Fruit fly (Drosophila melanogaster) whole organism, embryonic: Measurements from ENCODE around the gene und.

Experiments
- Asciz ChIP-seq: fragments of 200-800 bp; sonication (Bioruptor generic); optimal IDR thresholded peaks from 2 replicates; lab custom pipeline; 2017; ENCODE audit warnings: missing biosample characterization, mild to moderate bottlenecking, missing genetic modification characterization, missing genetic modification reagents
- Bgb ChIP-seq: fragments of 200-800 bp; sonication (Bioruptor generic); IDR thresholded peaks from 2 replicates; pipeline ENCODE4 v1.3.6; 2022; ENCODE audit warnings: missing biosample characterization, missing genetic modification characterization; ENCODE audit not compliant: partially characterized antibody
- CG1233 ChIP-seq: fragments of 200-800 bp; sonication (Bioruptor generic); optimal IDR thresholded peaks from 4 replicates; lab custom pipeline; 2018; ENCODE audit warnings: missing biosample characterization, mild to moderate bottlenecking, missing genetic modification characterization
- CG12391 ChIP-seq: fragments of 200-800 bp; sonication (Bioruptor generic); optimal IDR thresholded peaks from 3 replicates; lab custom pipeline; 2018; ENCODE audit warnings: missing biosample characterization, mild to moderate bottlenecking, missing genetic modification characterization, moderate library complexity
- CG15601 ChIP-seq: fragments of 200-800 bp; sonication (Bioruptor generic); optimal IDR thresholded peaks from 3 replicates; lab custom pipeline; 2019; ENCODE audit warnings: missing biosample characterization, mild to moderate bottlenecking, missing genetic modification characterization, moderate library complexity
- CG16813 ChIP-seq: fragments of 200-800 bp; sonication (Bioruptor generic); IDR thresholded peaks from 3 replicates; pipeline ENCODE4 v1.3.6; 2022; ENCODE audit warnings: missing biosample characterization, missing genetic modification characterization; ENCODE audit not compliant: partially characterized antibody
- CG18476 ChIP-seq: fragments of 200-800 bp; sonication (Bioruptor generic); optimal IDR thresholded peaks from 2 replicates; lab custom pipeline; 2016; ENCODE audit warnings: missing biosample characterization, mild to moderate bottlenecking, missing genetic modification characterization
- CG2678 ChIP-seq: fragments of 200-800 bp; sonication (Bioruptor generic); optimal IDR thresholded peaks from 3 replicates; lab custom pipeline; 2019; ENCODE audit warnings: missing biosample characterization, mild to moderate bottlenecking, missing genetic modification characterization, moderate library complexity
- CG3065 ChIP-seq: fragments of 200-800 bp; sonication (Bioruptor generic); optimal IDR thresholded peaks from 2 replicates; lab custom pipeline; 2016; ENCODE audit warnings: missing biosample characterization, missing genetic modification characterization
- CG34376 ChIP-seq: fragments of 200-800 bp; sonication (Bioruptor generic); optimal IDR thresholded peaks from 2 replicates; lab custom pipeline; 2018; ENCODE audit warnings: missing biosample characterization, mild to moderate bottlenecking, missing genetic modification characterization
- CG4820 ChIP-seq: fragments of 200-800 bp; sonication (Bioruptor generic); optimal IDR thresholded peaks from 3 replicates; lab custom pipeline; 2016; ENCODE audit warnings: missing biosample characterization, missing genetic modification characterization
- CG6813 ChIP-seq: fragments of 200-800 bp; sonication (Bioruptor generic); optimal IDR thresholded peaks from 2 replicates; lab custom pipeline; 2017; ENCODE audit warnings: missing biosample characterization, missing genetic modification characterization, mild to moderate bottlenecking, moderate library complexity, missing genetic modification reagents
- CTCF ChIP-seq: fragments of 200-800 bp; sonication (Bioruptor generic); optimal IDR thresholded peaks from 2 replicates; lab custom pipeline; 2017; ENCODE audit warnings: missing biosample characterization, mild to moderate bottlenecking, missing genetic modification characterization, moderate library complexity
- Dll ChIP-seq: fragments of 200-800 bp; sonication (Bioruptor generic); IDR thresholded peaks from 4 replicates; pipeline ENCODE4 v1.3.6; 2022; ENCODE audit warnings: missing biosample characterization, missing genetic modification characterization; ENCODE audit not compliant: partially characterized antibody
- Doc3 ChIP-seq: fragments of 200-800 bp; sonication (Bioruptor generic); IDR thresholded peaks from 3 replicates; pipeline ENCODE4 v1.3.6; 2022; ENCODE audit warnings: missing biosample characterization, missing genetic modification characterization; ENCODE audit not compliant: partially characterized antibody
- ERR ChIP-seq: fragments of 200-800 bp; sonication (Bioruptor generic); optimal IDR thresholded peaks from 2 replicates; lab custom pipeline; 2016; ENCODE audit warnings: missing biosample characterization, missing genetic modification characterization
- Ets97D ChIP-seq: fragments of 200-800 bp; sonication (Bioruptor generic); optimal IDR thresholded peaks from 3 replicates; lab custom pipeline; 2016; ENCODE audit warnings: missing biosample characterization, missing genetic modification characterization
- GATAe ChIP-seq: fragments of 200-800 bp; sonication (Bioruptor generic); conservative IDR thresholded peaks from 2 replicates; pipeline ENCODE4 v1.3.6; 2022; ENCODE audit warnings: missing biosample characterization, missing genetic modification characterization
- HLH3B ChIP-seq: fragments of 200-800 bp; sonication (Bioruptor generic); IDR thresholded peaks from 2 replicates; pipeline ENCODE4 v1.3.6; 2022; ENCODE audit warnings: missing biosample characterization, missing genetic modification characterization
- Hmr ChIP-seq: fragments of 200-800 bp; sonication (Bioruptor generic); optimal IDR thresholded peaks from 3 replicates; lab custom pipeline; 2017; ENCODE audit warnings: mild to moderate bottlenecking, missing biosample characterization, missing genetic modification reagents, missing genetic modification characterization
- Kr ChIP-seq: fragments of 200-800 bp; sonication (Bioruptor generic); optimal IDR thresholded peaks from 2 replicates; lab custom pipeline; 2017; ENCODE audit warnings: missing biosample characterization, mild to moderate bottlenecking, missing genetic modification characterization
- Med ChIP-seq: fragments of 200-800 bp; sonication (Bioruptor generic); peaks from one replicate; lab custom pipeline; 2016; ENCODE audit warnings: missing biosample characterization, missing genetic modification characterization, mild to moderate bottlenecking, inconsistent platforms, moderate library complexity
- Meics ChIP-seq: fragments of 200-800 bp; sonication (Bioruptor generic); optimal IDR thresholded peaks from 2 replicates; lab custom pipeline; 2017; ENCODE audit warnings: missing biosample characterization, mild to moderate bottlenecking, missing genetic modification characterization
- Poxn ChIP-seq: fragments of 200-800 bp; sonication (Bioruptor generic); IDR thresholded peaks from 2 replicates; pipeline ENCODE4 v1.3.6; 2022; ENCODE audit warnings: missing biosample characterization, missing genetic modification characterization
- Tbp ChIP-seq: fragments of >200 bp; optimal IDR thresholded peaks from 2 replicates; lab custom pipeline; 2018; ENCODE audit warnings: missing biosample characterization, missing genetic modification characterization
- Usf ChIP-seq: fragments of 200-800 bp; sonication (Bioruptor generic); optimal IDR thresholded peaks from 2 replicates; lab custom pipeline; 2017; ENCODE audit warnings: missing genotype, missing biosample characterization, missing genetic modification characterization
- ac ChIP-seq: fragments of 200-800 bp; sonication (Bioruptor generic); optimal IDR thresholded peaks from 3 replicates; lab custom pipeline; 2017; ENCODE audit warnings: missing biosample characterization, mild to moderate bottlenecking, missing genetic modification characterization
- ara ChIP-seq: fragments of 200-800 bp; sonication (Bioruptor generic); IDR thresholded peaks from 2 replicates; pipeline ENCODE4 v1.3.6; 2022; ENCODE audit warnings: missing biosample characterization, missing genetic modification characterization
- bsh ChIP-seq, 2 experiments: fragments of 200-800 bp; sonication (Bioruptor generic); optimal IDR thresholded peaks; 2 replicates each; lab custom pipeline; 2017 to 2018; ENCODE audit warnings: mild to moderate bottlenecking in 2 of 2, missing biosample characterization in 2 of 2, missing genetic modification characterization in 2 of 2, moderate library complexity in 1 of 2
- cas ChIP-seq: fragments of 200-800 bp; sonication (Bioruptor generic); IDR thresholded peaks from 2 replicates; pipeline ENCODE4 v1.3.6; 2022; ENCODE audit warnings: missing biosample characterization, missing genetic modification characterization
- chinmo ChIP-seq: fragments of 200-800 bp; sonication (Bioruptor generic); IDR thresholded peaks from 4 replicates; pipeline ENCODE4 v1.3.6; 2022; ENCODE audit warnings: missing biosample characterization, missing genetic modification characterization; ENCODE audit not compliant: partially characterized antibody
- crc ChIP-seq: fragments of 200-800 bp; sonication (Bioruptor generic); optimal IDR thresholded peaks from 2 replicates; lab custom pipeline; 2016; ENCODE audit warnings: missing biosample characterization, missing genetic modification characterization
- ewg ChIP-seq: fragments of 200-800 bp; sonication (Bioruptor generic); optimal IDR thresholded peaks from 3 replicates; lab custom pipeline; 2017; ENCODE audit warnings: mild to moderate bottlenecking, missing biosample characterization, missing genetic modification reagents, missing genetic modification characterization
- exex ChIP-seq: fragments of 200-800 bp; sonication (Bioruptor generic); optimal IDR thresholded peaks from 4 replicates; lab custom pipeline; 2018; ENCODE audit warnings: missing biosample characterization, mild to moderate bottlenecking, missing genetic modification characterization, moderate library complexity
- gcm2 ChIP-seq: fragments of 200-800 bp; sonication (Bioruptor generic); optimal IDR thresholded peaks from 2 replicates; lab custom pipeline; 2016; ENCODE audit warnings: missing biosample characterization, missing genetic modification characterization
- gro ChIP-seq: fragments of 200-800 bp; sonication (Bioruptor generic); optimal IDR thresholded peaks from 2 replicates; lab custom pipeline; 2016; ENCODE audit warnings: missing biosample characterization, missing genetic modification characterization
- gsb-n ChIP-seq: fragments of 200-800 bp; sonication (Bioruptor generic); optimal IDR thresholded peaks from 3 replicates; lab custom pipeline; 2018; ENCODE audit warnings: missing biosample characterization, mild to moderate bottlenecking, missing genetic modification characterization
- lab ChIP-seq: fragments of 200-800 bp; sonication (Bioruptor generic); optimal IDR thresholded peaks from 3 replicates; lab custom pipeline; 2017; ENCODE audit warnings: missing biosample characterization, missing genetic modification characterization, mild to moderate bottlenecking, moderate library complexity, missing genetic modification reagents
- lilli ChIP-seq: fragments of 200-800 bp; sonication (Bioruptor generic); optimal IDR thresholded peaks from 3 replicates; lab custom pipeline; 2016; ENCODE audit warnings: missing biosample characterization, missing genetic modification characterization
- nerfin-1 ChIP-seq: fragments of 200-800 bp; sonication (Bioruptor generic); optimal IDR thresholded peaks from 3 replicates; lab custom pipeline; 2019; ENCODE audit warnings: missing biosample characterization, mild to moderate bottlenecking, missing genetic modification characterization, moderate library complexity
- nerfin-2 ChIP-seq: fragments of 200-800 bp; sonication (Bioruptor generic); IDR thresholded peaks from 2 replicates; pipeline ENCODE4 v1.3.6; 2022; ENCODE audit warnings: missing biosample characterization, missing genetic modification characterization; ENCODE audit not compliant: partially characterized antibody
- slbo ChIP-seq: fragments of 200-800 bp; sonication (Bioruptor generic); IDR thresholded peaks from 2 replicates; pipeline ENCODE4 v1.3.6; 2022; ENCODE audit warnings: missing biosample characterization, missing genetic modification characterization
- slp2 ChIP-seq: fragments of 200-800 bp; sonication (Bioruptor generic); optimal IDR thresholded peaks from 2 replicates; lab custom pipeline; 2016; ENCODE audit warnings: missing biosample characterization, missing genetic modification characterization
- sob ChIP-seq: fragments of 200-800 bp; sonication (Bioruptor generic); IDR thresholded peaks from 2 replicates; pipeline ENCODE4 v1.3.6; 2022; ENCODE audit warnings: missing biosample characterization, missing genetic modification characterization
- tin ChIP-seq: fragments of 200-800 bp; sonication (Bioruptor generic); optimal IDR thresholded peaks from 3 replicates; lab custom pipeline; 2016; ENCODE audit warnings: missing biosample characterization, missing genetic modification characterization
- tll ChIP-seq, 2 experiments: fragments of 200-800 bp in 1 of 2; fragments of >200 bp in 1 of 2; sonication (Bioruptor generic) in 1 of 2; optimal IDR thresholded peaks; 2 replicates each; lab custom pipeline; 2017 to 2019; ENCODE audit warnings: missing biosample characterization in 2 of 2, missing genetic modification characterization in 2 of 2, mild to moderate bottlenecking in 1 of 2, moderate library complexity in 1 of 2

Gene und

dm6 chr2L:9766758-9767157 is 3.6 kb downstream of the und start, which contains the start of gene CG4017:
Gene CG4017 (plus strand): TSS chr2L:9767058.
- TF ChIP-seq GATAe (GFP tag; lab: Robert Waterston, UW), result no peak
- TF ChIP-seq Dll (GFP tag; lab: Robert Waterston, UW), result no peak
- no peak for TF ChIP-seq ewg (GFP tag; lab: Kevin White, UChicago)
- TF ChIP-seq nerfin-2 (GFP tag; lab: Robert Waterston, UW), result no peak
- TF ChIP-seq Usf (GFP tag; lab: Kevin White, UChicago), result no peak
- no peak for TF ChIP-seq slp2 (GFP tag; lab: Kevin White, UChicago)

DNA sequence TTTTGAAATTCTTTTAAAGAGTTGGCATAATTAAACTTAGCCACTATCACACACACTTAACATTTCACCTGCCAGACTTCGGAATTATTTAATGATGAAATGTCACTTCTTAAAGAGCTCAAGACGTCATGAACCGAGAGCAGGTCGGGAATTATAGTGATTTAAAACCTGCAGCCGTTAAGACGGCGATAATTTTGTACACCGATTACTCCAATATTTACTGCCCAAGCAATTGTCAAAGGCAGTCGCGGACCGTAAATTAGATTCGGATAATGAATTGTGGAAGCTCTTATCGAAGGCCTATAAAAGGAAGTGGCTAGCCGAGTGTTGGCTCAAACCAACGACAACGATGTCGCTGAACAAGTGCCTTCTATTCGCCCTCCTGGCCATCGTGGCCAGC is 5.6 kb downstream of the und start, which contains the start of gene CG17633:
CG17633 (plus strand) TSS at position 326 of the 400 bp plus-strand sequence.
- TF ChIP-seq gcm2 (no peak), CG6813 (GFP tag; lab: Kevin White, UChicago) (no peak), CG34376 (GFP tag; lab: Kevin White, UChicago) (peak; percentile 12), tin (GFP tag; lab: Kevin White, UChicago) (no peak), exex (peak; percentile 72), bsh (GFP tag; optimal IDR thresholded peaks at IDR 0.05; lab: Kevin White, UChicago) (no peak), sob (GFP tag; lab: Robert Waterston, UW) (no peak), CG1233 (GFP tag; lab: Kevin White, UChicago) (no peak)

- TF ChIP-seq Tbp (GFP tag; lab: Kevin White, UChicago), result no peak
- no peak for TF ChIP-seq Meics (GFP tag; lab: Kevin White, UChicago)
- no peak for TF ChIP-seq gsb-n (tag; lab: Kevin White, UChicago)
- no peak for TF ChIP-seq cas (GFP tag; lab: Robert Waterston, UW)
- TF ChIP-seq ERR, result no peak
- no peak for TF ChIP-seq CG15601
- no peak for TF ChIP-seq sob (GFP tag; lab: Robert Waterston, UW)
- TF ChIP-seq Kr (GFP tag; lab: Kevin White, UChicago), result no peak
- no peak for TF ChIP-seq Asciz (GFP tag; lab: Kevin White, UChicago)
- no peak for TF ChIP-seq Poxn (GFP tag; lab: Robert Waterston, UW)
- no peak for TF ChIP-seq crc (GFP tag; lab: Kevin White, UChicago)
- no peak for TF ChIP-seq CG16813 (GFP tag; lab: Robert Waterston, UW)
- TF ChIP-seq Ets97D, result no peak
- TF ChIP-seq Med (GFP tag; lab: Kevin White, UChicago), result no peak
- no peak for TF ChIP-seq nerfin-1 (tag; lab: Kevin White, UChicago)
- no peak for TF ChIP-seq CG18476 (GFP tag; lab: Kevin White, UChicago)
- no peak for TF ChIP-seq CG12391
- TF ChIP-seq tll (GFP tag; optimal IDR thresholded peaks at IDR 0.05; lab: Kevin White, UChicago), result no peak
- TF ChIP-seq CTCF (GFP tag; lab: Kevin White, UChicago), result no peak
- TF ChIP-seq lilli (GFP tag; lab: Kevin White, UChicago), result no peak
Observed at dm6 chr2L:9770896-9771295, 7.7 kb downstream of the und start, which contains the start of gene ppk18. Gene ppk18 (minus strand): TSS chr2L:9770996.

- TF ChIP-seq ara (GFP tag; lab: Robert Waterston, UW) (0 out of 2 replicates have a peak, but pooled peaks have one; percentile 39), lab (GFP tag; lab: Kevin White, UChicago) (peak; percentile 64), Bgb (GFP tag; lab: Robert Waterston, UW) (no peak), CG4820 (GFP tag; lab: Kevin White, UChicago) (no peak), Hmr (GFP tag; lab: Kevin White, UChicago) (peak; percentile 65), ac (GFP tag; lab: Kevin White, UChicago) (no peak), HLH3B (no peak), chinmo (GFP tag; lab: Robert Waterston, UW) (no peak), CG3065 (GFP tag; lab: Kevin White, UChicago) (no peak), Doc3 (GFP tag; lab: Robert Waterston, UW) (no peak), gro (GFP tag; lab: Kevin White, UChicago) (no peak), slbo (GFP tag; lab: Robert Waterston, UW) (no peak), CG2678 (tag; lab: Kevin White, UChicago) (peak; percentile 60)
Observed at dm6 chr2L:9774980-9775628, 11.9 kb downstream of the und start, which contains the start of the genes ppk11 and ppk16. Gene ppk11 (minus strand): TSS chr2L:9775030. Gene ppk16 (minus strand): TSS chr2L:9775030.
